Worm (Caenorhabditis elegans): ENCODE measurements around the gene cyd-1.

DNA sequence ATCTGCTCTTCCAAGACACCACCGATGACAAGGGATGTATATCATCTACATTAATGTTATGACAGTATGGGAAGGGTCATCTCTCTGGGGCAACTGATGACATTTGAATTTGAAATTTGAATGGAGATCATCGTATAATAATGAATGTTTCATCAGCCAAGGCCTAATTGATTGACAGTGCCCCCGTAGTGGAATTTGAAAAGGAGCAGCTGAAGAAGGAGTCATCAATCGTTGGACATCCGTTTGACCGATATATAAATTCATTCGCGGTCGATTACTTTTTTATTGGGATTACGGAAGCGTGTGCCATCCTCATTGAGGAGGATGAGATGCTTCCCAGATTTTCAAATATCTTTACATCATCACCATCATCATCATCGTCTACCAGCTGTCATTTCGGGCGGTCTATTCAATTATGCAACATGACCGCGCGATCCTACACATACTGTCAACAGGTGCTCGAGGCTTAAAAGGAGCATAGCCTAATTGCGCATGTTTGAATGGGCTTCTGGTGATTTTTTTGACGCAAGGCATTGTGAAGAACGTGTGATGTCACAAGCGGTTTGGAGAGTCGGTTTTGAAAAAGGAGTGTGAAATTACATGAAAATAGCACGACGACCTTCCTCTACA is 10.7 kb downstream of the cyd-1 start:
- no peak for TF ChIP-seq ceh-82 (tag; optimal IDR thresholded peaks at IDR 0.05)
- TF ChIP-seq snpc-4 (tag; optimal IDR thresholded peaks at IDR 0.05): no peak
- no peak for TF ChIP-seq alr-1 (tag; optimal IDR thresholded peaks at IDR 0.05)
- TF ChIP-seq lin-11 (tag; optimal IDR thresholded peaks at IDR 0.05): no peak
- no peak for TF ChIP-seq zag-1 (tag; optimal IDR thresholded peaks at IDR 0.05)
- no peak for TF ChIP-seq gmeb-1 (tag; optimal IDR thresholded peaks at IDR 0.05)
- no peak for TF ChIP-seq ceh-16 (tag; optimal IDR thresholded peaks at IDR 0.05)
- TF ChIP-seq mdl-1 (tag; optimal IDR thresholded peaks at IDR 0.05): no peak
- TF ChIP-seq elt-1 (tag; optimal IDR thresholded peaks at IDR 0.05): no peak
- TF ChIP-seq dmd-4 (tag; optimal IDR thresholded peaks at IDR 0.05): no peak
- TF ChIP-seq unc-55 (GFP tag; optimal IDR thresholded peaks at IDR 0.05): no peak
- TF ChIP-seq blmp-1 (tag; optimal IDR thresholded peaks at IDR 0.05; ENCODE audit: insufficient read depth): no peak
- no peak for TF ChIP-seq lin-39 (tag; optimal IDR thresholded peaks at IDR 0.05)
